Worm (Caenorhabditis elegans) whole organism, L1 larva: ENCODE data around the gene srbc-66.
"Not testable (repeated sequence)": the region's sequence is repeated elsewhere in the genome, so short reads cannot be mapped to it uniquely, and the experiment has no call there.

Source experiments
- C04F5.9 ChIP-seq: sonication (generic microtip); optimal IDR thresholded peaks from 2 replicates; lab custom pipeline; 2016; ENCODE audit warnings: missing genetic modification characterization, missing compliant biosample characterization
- C16A3.4 ChIP-seq: fragments of 150-350 bp; optimal IDR thresholded peaks from 2 replicates; lab custom pipeline; 2014; ENCODE audit warnings: missing biosample characterization, missing genetic modification characterization
- F16B12.6 ChIP-seq: fragments of 150-350 bp; optimal IDR thresholded peaks from 2 replicates; lab custom pipeline; 2014; ENCODE audit warnings: missing biosample characterization, missing genetic modification characterization
- Y116A8C.19 ChIP-seq: sonication (generic microtip); optimal IDR thresholded peaks from 2 replicates; lab custom pipeline; 2016; ENCODE audit warnings: missing compliant biosample characterization, missing genetic modification characterization, borderline replicate concordance
- ceh-63 ChIP-seq: fragments of 200-800 bp; sonication (Bioruptor generic); optimal IDR thresholded peaks from 2 replicates; lab custom pipeline; 2018; ENCODE audit warnings: mild to moderate bottlenecking, missing genetic modification characterization, missing compliant biosample characterization
- ceh-90 ChIP-seq: sonication (generic microtip); optimal IDR thresholded peaks from 2 replicates; lab custom pipeline; 2016; ENCODE audit warnings: missing genetic modification characterization, missing compliant biosample characterization
- ces-1 ChIP-seq: fragments of 150-350 bp; optimal IDR thresholded peaks from 2 replicates; lab custom pipeline; 2014; ENCODE audit warnings: missing biosample characterization, missing genetic modification reagents, missing genetic modification characterization
- efl-3 ChIP-seq: fragments of 200-800 bp; sonication (Bioruptor generic); optimal IDR thresholded peaks from 2 replicates; lab custom pipeline; 2018; ENCODE audit warnings: mild to moderate bottlenecking, missing genetic modification characterization, missing compliant biosample characterization
- elt-2 ChIP-seq: sonication (generic microtip); optimal IDR thresholded peaks from 2 replicates; lab custom pipeline; 2016; ENCODE audit warnings: missing genetic modification characterization, mild to moderate bottlenecking, inconsistent platforms, missing compliant biosample characterization, missing genetic modification reagents
- ets-5 ChIP-seq: fragments of 200-800 bp; sonication (Bioruptor generic); IDR thresholded peaks from 2 replicates; pipeline ENCODE4 v1.3.6; 2022; ENCODE audit warnings: missing genetic modification characterization, missing compliant biosample characterization
- fkh-4 ChIP-seq: sonication (generic microtip); optimal IDR thresholded peaks from 2 replicates; lab custom pipeline; 2016; ENCODE audit warnings: missing compliant biosample characterization, missing genetic modification characterization, borderline replicate concordance
- grh-1 ChIP-seq: fragments of 200-800 bp; sonication (Bioruptor generic); IDR thresholded peaks from 2 replicates; pipeline ENCODE4 v1.3.6; 2022; ENCODE audit warnings: missing genetic modification reagents, missing genetic modification characterization, missing compliant biosample characterization
- hlh-17 ChIP-seq: fragments of 200-800 bp; sonication (Bioruptor generic); optimal IDR thresholded peaks from 2 replicates; lab custom pipeline; 2018; ENCODE audit warnings: missing genetic modification characterization, mild to moderate bottlenecking, missing compliant biosample characterization, moderate library complexity, borderline replicate concordance
- hlh-4 ChIP-seq: sonication (generic microtip); optimal IDR thresholded peaks from 2 replicates; lab custom pipeline; 2016; ENCODE audit warnings: mild to moderate bottlenecking, missing genetic modification characterization, missing compliant biosample characterization
- hpl-2 ChIP-seq: fragments of 150-350 bp; optimal IDR thresholded peaks from 2 replicates; lab custom pipeline; 2014; ENCODE audit warnings: missing biosample characterization, missing genetic modification reagents, missing genetic modification characterization
- jun-1 ChIP-seq: fragments of 150-350 bp; optimal IDR thresholded peaks from 2 replicates; lab custom pipeline; 2014; ENCODE audit warnings: missing biosample characterization, missing genetic modification reagents, missing genetic modification characterization
- lin-13 ChIP-seq: fragments of 150-350 bp; optimal IDR thresholded peaks from 2 replicates; lab custom pipeline; 2014; ENCODE audit warnings: missing biosample characterization, missing genetic modification reagents, missing genetic modification characterization
- lin-15B ChIP-seq: fragments of 150-350 bp; sonication (generic microtip); optimal IDR thresholded peaks from 3 replicates; lab custom pipeline; 2014; ENCODE audit warnings: missing biosample characterization, missing genetic modification characterization
- lin-35 ChIP-seq, 2 experiments: fragments of 150-350 bp; optimal IDR thresholded peaks; 2 replicates each; lab custom pipeline; 2014; ENCODE audit warnings: missing biosample characterization in 2 of 2, missing genetic modification characterization in 2 of 2, missing genetic modification reagents in 2 of 2
- lir-3 ChIP-seq: sonication (generic microtip); optimal IDR thresholded peaks from 2 replicates; lab custom pipeline; 2016; ENCODE audit warnings: mild to moderate bottlenecking, missing genetic modification characterization, moderate library complexity, missing compliant biosample characterization; ENCODE audit not compliant: poor library complexity
- mab-9 ChIP-seq: fragments of 200-800 bp; sonication (Bioruptor generic); IDR thresholded peaks from 2 replicates; pipeline ENCODE4 v1.3.6; 2022; ENCODE audit warnings: missing genetic modification reagents, missing genetic modification characterization, missing compliant biosample characterization
- mdl-1 ChIP-seq, 2 experiments: fragments of 150-350 bp; optimal IDR thresholded peaks; 2 replicates each; lab custom pipeline; 2014 to 2017; ENCODE audit warnings: missing biosample characterization in 2 of 2, missing genetic modification characterization in 2 of 2, inconsistent platforms in 1 of 2
- nhr-12 ChIP-seq: sonication (generic microtip); optimal IDR thresholded peaks from 2 replicates; lab custom pipeline; 2017; ENCODE audit warnings: missing biosample characterization, missing genetic modification characterization
- nhr-19 ChIP-seq: fragments of 200-800 bp; sonication (Bioruptor generic); conservative IDR thresholded peaks from 2 replicates; pipeline ENCODE4 v1.3.6; 2022; ENCODE audit warnings: missing genetic modification characterization, missing compliant biosample characterization
- nhr-237 ChIP-seq: fragments of 150-350 bp; optimal IDR thresholded peaks from 2 replicates; lab custom pipeline; 2014; ENCODE audit warnings: missing biosample characterization, missing genetic modification characterization
- nhr-84 ChIP-seq: sonication (generic microtip); optimal IDR thresholded peaks from 2 replicates; lab custom pipeline; 2017; ENCODE audit warnings: missing biosample characterization, missing genetic modification characterization
- pag-3 ChIP-seq: sonication (generic microtip); optimal IDR thresholded peaks from 2 replicates; lab custom pipeline; 2017; ENCODE audit warnings: missing genetic modification characterization, mild to moderate bottlenecking, missing compliant biosample characterization, antibody characterized with exemption, borderline replicate concordance; ENCODE audit not compliant: insufficient read depth
- pax-3 ChIP-seq: fragments of 200-800 bp; sonication (Bioruptor generic); optimal IDR thresholded peaks from 2 replicates; lab custom pipeline; 2018; ENCODE audit warnings: mild to moderate bottlenecking, missing genetic modification characterization, moderate library complexity, missing compliant biosample characterization
- pqm-1 ChIP-seq: sonication (generic microtip); optimal IDR thresholded peaks from 3 replicates; lab custom pipeline; 2017; ENCODE audit warnings: missing biosample characterization, missing genetic modification characterization
- skn-1 ChIP-seq: fragments of 150-350 bp; optimal IDR thresholded peaks from 2 replicates; lab custom pipeline; 2014; ENCODE audit warnings: missing biosample characterization, missing genetic modification characterization
- swsn-7 ChIP-seq: sonication (generic microtip); optimal IDR thresholded peaks from 2 replicates; lab custom pipeline; 2016; ENCODE audit warnings: missing genetic modification characterization, missing compliant biosample characterization
- tbx-2 ChIP-seq: sonication (generic microtip); optimal IDR thresholded peaks from 2 replicates; lab custom pipeline; 2016; ENCODE audit warnings: missing genetic modification characterization, missing compliant biosample characterization
- unc-130 ChIP-seq: fragments of 150-350 bp; optimal IDR thresholded peaks from 2 replicates; lab custom pipeline; 2017; ENCODE audit warnings: missing biosample characterization, missing genetic modification characterization, inconsistent platforms
- unc-62 ChIP-seq: fragments of 150-350 bp; optimal IDR thresholded peaks from 2 replicates; lab custom pipeline; 2014; ENCODE audit warnings: missing biosample characterization, missing genetic modification reagents, missing genetic modification characterization
- unc-98 ChIP-seq: fragments of 200-800 bp; sonication (Bioruptor generic); IDR thresholded peaks from 2 replicates; pipeline ENCODE4 v1.3.6; 2022; ENCODE audit warnings: missing genetic modification characterization, missing compliant biosample characterization
- vab-15 ChIP-seq: sonication (generic microtip); optimal IDR thresholded peaks from 2 replicates; lab custom pipeline; 2017; ENCODE audit warnings: missing genotype, mild to moderate bottlenecking, missing genetic modification characterization, missing compliant biosample characterization
- zip-4 ChIP-seq: fragments of 200-800 bp; sonication (Bioruptor generic); optimal IDR thresholded peaks from 2 replicates; lab custom pipeline; 2018; ENCODE audit warnings: mild to moderate bottlenecking, missing genetic modification characterization, moderate library complexity, missing compliant biosample characterization

The srbc-66 gene

ce11 chrV:3557422-3557821 lies 26.9 kb downstream of the srbc-66 start, which contains the start of gene grl-31:
Gene grl-31 (minus strand): TSS chrV:3557778.
- TF ChIP-seq unc-130 (tag; lab: Kevin White, UChicago) (no peak), fkh-4 (tag; lab: Kevin White, UChicago) (no peak), pqm-1 (tag; lab: Kevin White, UChicago) (no peak), ceh-90 (tag; lab: Kevin White, UChicago) (no peak), unc-98 (no peak), Y116A8C.19 (tag; lab: Kevin White, UChicago) (no peak), vab-15 (tag; lab: Kevin White, UChicago) (no peak), lin-13 (GFP tag; lab: Kevin White, UChicago) (no peak), swsn-7 (tag; lab: Kevin White, UChicago) (no peak), C16A3.4 (tag; lab: Kevin White, UChicago) (no peak), unc-62 (GFP tag; lab: Kevin White, UChicago) (no peak), zip-4 (GFP tag; lab: Kevin White, UChicago) (no peak), lin-35 (GFP tag; optimal IDR thresholded peaks at IDR 0.05; lab: Kevin White, UChicago) (no peak), lir-3 (tag; lab: Kevin White, UChicago) (no peak), C04F5.9 (tag; lab: Kevin White, UChicago) (no peak), nhr-237 (tag; lab: Kevin White, UChicago) (no peak), skn-1 (tag; lab: Kevin White, UChicago) (no peak)

DNA sequence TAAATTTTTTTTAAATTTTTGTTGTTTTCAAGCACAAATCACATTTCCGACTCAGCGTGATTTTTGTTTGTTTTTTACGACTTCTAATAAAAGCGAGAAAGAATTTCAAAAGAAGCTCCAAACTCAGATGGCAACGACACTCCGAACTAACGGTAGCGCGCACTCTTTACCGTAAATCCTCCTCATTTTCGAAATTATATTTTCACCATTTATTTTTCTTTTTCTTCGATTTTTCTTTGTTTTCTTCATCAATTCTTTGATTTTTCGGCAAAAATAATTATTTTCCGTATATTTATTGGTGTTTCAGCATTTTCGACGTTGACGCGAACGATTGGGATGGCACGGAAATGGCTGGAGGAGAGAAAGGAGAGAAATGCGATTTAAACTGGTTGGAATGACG lies 28.2 kb downstream of the srbc-66 start, which contains the start of gene T24A6.1:
Gene T24A6.1, plus strand, starts transcription at position 301 of the 400 bp plus-strand sequence.
- not testable (repeated sequence) for TF ChIP-seq nhr-12 (tag; lab: Kevin White, UChicago); pag-3; pqm-1 (tag; lab: Kevin White, UChicago)

- TF ChIP-seq pax-3 (tag; lab: Kevin White, UChicago); hlh-4 (tag; lab: Kevin White, UChicago); hpl-2 (GFP tag; lab: Kevin White, UChicago): not testable (repeated sequence)
These were observed 32.3 kb downstream of the srbc-66 start, which contains the start of gene T24A6.16 for ce11 chrV:3562824-3563223. Gene T24A6.16 (minus strand): TSS chrV:3562924.

DNA sequence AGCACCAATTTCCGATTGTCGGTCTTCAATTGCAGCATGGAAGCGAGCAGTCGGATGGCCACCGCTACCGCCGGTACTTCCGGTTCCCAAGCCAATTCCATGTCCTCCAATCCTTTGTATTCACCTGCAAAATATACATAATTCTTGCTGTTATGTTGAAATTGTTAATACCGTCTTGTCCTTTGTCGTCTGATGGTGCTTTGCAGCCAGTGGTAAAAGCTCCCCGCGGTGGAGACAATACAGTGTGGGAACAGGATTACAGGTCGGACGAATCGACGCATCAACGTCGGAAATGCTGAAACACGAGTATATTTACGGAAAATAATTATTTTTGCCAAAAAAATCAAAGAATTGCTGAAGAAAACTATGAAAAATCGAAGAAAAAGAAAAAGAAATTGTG lies 33.8 kb downstream of the srbc-66 start, which contains the start of gene T24A6.17:
Gene T24A6.17, minus strand, starts transcription at position 101 of the 400 bp plus-strand sequence.
- TF ChIP-seq hlh-17 (GFP tag; lab: Kevin White, UChicago); lir-3 (tag; lab: Kevin White, UChicago); nhr-84 (tag; lab: Kevin White, UChicago): not testable (repeated sequence)

ce11 chrV:3570695-3571094 lies 40.2 kb downstream of the srbc-66 start, which contains the start of gene F40C5.2:
Gene F40C5.2 (plus strand): TSS chrV:3570995.
- not testable (repeated sequence) for TF ChIP-seq unc-130 (tag; lab: Kevin White, UChicago); mab-9; lin-13 (GFP tag; lab: Kevin White, UChicago)

- not testable (repeated sequence) for TF ChIP-seq nhr-19; hpl-2 (GFP tag; lab: Kevin White, UChicago); ceh-63 (GFP tag; lab: Kevin White, UChicago)
These were observed 41.9 kb downstream of the srbc-66 start, which contains the start of gene F40C5.1 for ce11 chrV:3572408-3572807. Gene F40C5.1 (plus strand): TSS chrV:3572708.

DNA sequence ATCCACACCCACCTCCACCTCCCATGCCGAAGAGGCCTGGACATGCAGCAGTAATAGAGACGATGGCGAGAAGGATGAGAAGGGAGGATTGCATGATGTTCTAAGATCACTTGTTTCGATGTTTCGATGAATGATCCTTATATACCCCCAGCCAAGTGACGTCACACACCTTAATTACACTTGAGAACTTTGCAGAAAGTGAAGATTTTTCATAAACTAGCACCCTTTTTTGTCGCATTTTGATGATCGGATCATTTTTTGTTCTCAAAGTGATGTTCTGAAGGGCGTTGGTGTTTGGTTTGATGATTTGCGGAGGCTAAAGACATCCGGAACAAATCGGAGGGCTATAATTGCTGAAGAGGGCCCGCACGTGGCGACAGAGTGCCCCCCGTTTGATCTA lies 45.3 kb downstream of the srbc-66 start, which contains the start of gene grl-27:
Gene grl-27, minus strand, starts transcription at position 101 of the 400 bp plus-strand sequence.
- no peak for TF ChIP-seq lin-13 (GFP tag; lab: Kevin White, UChicago)
- no peak for TF ChIP-seq ets-5 (GFP tag; lab: Robert Waterston, UW)
- TF ChIP-seq F16B12.6 (tag; lab: Kevin White, UChicago): no peak
- no peak for TF ChIP-seq tbx-2 (tag; lab: Kevin White, UChicago)
- no peak for TF ChIP-seq pag-3
- TF ChIP-seq lin-15B: no peak
- no peak for TF ChIP-seq grh-1 (GFP tag; lab: Robert Waterston, UW)
- no peak for TF ChIP-seq efl-3 (GFP tag; lab: Kevin White, UChicago)
- no peak for TF ChIP-seq pax-3 (tag; lab: Kevin White, UChicago)
- TF ChIP-seq elt-2 (tag; lab: Kevin White, UChicago): no peak
- TF ChIP-seq jun-1 (tag; lab: Kevin White, UChicago): no peak
- TF ChIP-seq mdl-1 (tag; optimal IDR thresholded peaks at IDR 0.05; lab: Kevin White, UChicago): no peak
- TF ChIP-seq ces-1 (GFP tag; lab: Kevin White, UChicago): no peak
